Fruit fly (Drosophila melanogaster) whole organism, embryonic: Measurements from ENCODE around the gene CG13077.

Source experiments
- Asciz ChIP-seq: fragments of 200-800 bp; sonication (Bioruptor generic); optimal IDR thresholded peaks from 2 replicates; lab custom pipeline; 2017; ENCODE audit warnings: missing biosample characterization, mild to moderate bottlenecking, missing genetic modification characterization, missing genetic modification reagents
- BEAF-32 ChIP-seq: fragments of 200-800 bp; sonication (Bioruptor generic); optimal IDR thresholded peaks from 3 replicates; lab custom pipeline; 2017; ENCODE audit warnings: missing biosample characterization, missing genetic modification characterization, mild to moderate bottlenecking, moderate library complexity, missing genetic modification reagents
- CG10267 ChIP-seq: fragments of 200-800 bp; sonication (Bioruptor generic); optimal IDR thresholded peaks from 2 replicates; lab custom pipeline; 2018; ENCODE audit warnings: missing biosample characterization, mild to moderate bottlenecking, missing genetic modification characterization, moderate library complexity
- CG10462 ChIP-seq: fragments of 200-800 bp; sonication (Bioruptor generic); optimal IDR thresholded peaks from 2 replicates; lab custom pipeline; 2016; ENCODE audit warnings: missing biosample characterization, missing genetic modification characterization
- CG11504 ChIP-seq: fragments of 200-800 bp; sonication (Bioruptor generic); optimal IDR thresholded peaks from 3 replicates; lab custom pipeline; 2019; ENCODE audit warnings: missing biosample characterization, mild to moderate bottlenecking, missing genetic modification characterization, moderate library complexity
- CG13287 ChIP-seq: fragments of 200-800 bp; sonication (Bioruptor generic); IDR thresholded peaks from 2 replicates; pipeline ENCODE4 v1.3.6; 2022; ENCODE audit warnings: missing biosample characterization, missing genetic modification characterization; ENCODE audit not compliant: partially characterized antibody
- CG14710 ChIP-seq: fragments of 200-800 bp; sonication (Bioruptor generic); optimal IDR thresholded peaks from 3 replicates; lab custom pipeline; 2019; ENCODE audit warnings: missing biosample characterization, mild to moderate bottlenecking, missing genetic modification characterization, moderate library complexity
- CG1647 ChIP-seq: fragments of 200-800 bp; sonication (Bioruptor generic); optimal IDR thresholded peaks from 3 replicates; lab custom pipeline; 2016; ENCODE audit warnings: missing biosample characterization, missing genetic modification characterization
- CG17385 ChIP-seq: fragments of 200-800 bp; sonication (Bioruptor generic); optimal IDR thresholded peaks from 3 replicates; lab custom pipeline; 2018; ENCODE audit warnings: missing biosample characterization, mild to moderate bottlenecking, missing genetic modification characterization
- CG1832 ChIP-seq: fragments of 200-800 bp; sonication (Bioruptor generic); optimal IDR thresholded peaks from 2 replicates; lab custom pipeline; 2017; ENCODE audit warnings: missing biosample characterization, mild to moderate bottlenecking, missing genetic modification characterization, inconsistent platforms
- CG2199 ChIP-seq: fragments of 200-800 bp; sonication (Bioruptor generic); IDR thresholded peaks from 3 replicates; pipeline ENCODE4 v1.3.6; 2022; ENCODE audit warnings: missing biosample characterization, missing genetic modification characterization
- CG32532 ChIP-seq: fragments of 200-800 bp; sonication (Bioruptor generic); IDR thresholded peaks from 2 replicates; pipeline ENCODE4 v1.3.6; 2022; ENCODE audit warnings: missing biosample characterization, missing genetic modification characterization
- CG32767 ChIP-seq: fragments of 200-800 bp; sonication (Bioruptor generic); IDR thresholded peaks from 2 replicates; pipeline ENCODE4 v1.3.6; 2022; ENCODE audit warnings: missing biosample characterization, missing genetic modification characterization
- CG34224 ChIP-seq: fragments of 200-800 bp; sonication (Bioruptor generic); IDR thresholded peaks from 3 replicates; pipeline ENCODE4 v1.3.6; 2022; ENCODE audit warnings: missing biosample characterization, missing genetic modification characterization; ENCODE audit not compliant: partially characterized antibody
- CG3847 ChIP-seq: fragments of 200-800 bp; sonication (Bioruptor generic); IDR thresholded peaks from 2 replicates; pipeline ENCODE4 v1.3.6; 2022; ENCODE audit warnings: missing biosample characterization, missing genetic modification characterization
- CG4360 ChIP-seq: fragments of 200-800 bp; sonication (Bioruptor generic); IDR thresholded peaks from 2 replicates; pipeline ENCODE4 v1.3.6; 2022; ENCODE audit warnings: missing biosample characterization, missing genetic modification characterization
- CG4617 ChIP-seq: fragments of 200-800 bp; sonication (Bioruptor generic); optimal IDR thresholded peaks from 3 replicates; lab custom pipeline; 2016; ENCODE audit warnings: missing biosample characterization, missing genetic modification characterization, borderline replicate concordance
- CG5180 ChIP-seq: fragments of 200-800 bp; sonication (Bioruptor generic); optimal IDR thresholded peaks from 3 replicates; lab custom pipeline; 2017; ENCODE audit warnings: missing biosample characterization, missing genetic modification characterization, mild to moderate bottlenecking, moderate library complexity, missing genetic modification reagents
- CG6689 ChIP-seq: fragments of 200-800 bp; sonication (Bioruptor generic); IDR thresholded peaks from 2 replicates; pipeline ENCODE4 v1.3.6; 2022; ENCODE audit warnings: missing biosample characterization, missing genetic modification characterization
- CG6854 ChIP-seq: fragments of 200-800 bp; sonication (Bioruptor generic); optimal IDR thresholded peaks from 3 replicates; lab custom pipeline; 2017; ENCODE audit warnings: missing biosample characterization, mild to moderate bottlenecking, missing genetic modification characterization
- CG7556 ChIP-seq: fragments of 200-800 bp; sonication (Bioruptor generic); optimal IDR thresholded peaks from 2 replicates; lab custom pipeline; 2017; ENCODE audit warnings: missing biosample characterization, mild to moderate bottlenecking, missing genetic modification characterization
- CG7786 ChIP-seq: fragments of 200-800 bp; sonication (Bioruptor generic); optimal IDR thresholded peaks from 2 replicates; lab custom pipeline; 2016; ENCODE audit warnings: missing biosample characterization, missing genetic modification characterization
- CG7963 ChIP-seq: fragments of 200-800 bp; sonication (Bioruptor generic); IDR thresholded peaks from 3 replicates; pipeline ENCODE4 v1.3.6; 2022; ENCODE audit warnings: missing biosample characterization, missing genetic modification characterization; ENCODE audit not compliant: partially characterized antibody
- CG8478 ChIP-seq: fragments of >200 bp; optimal IDR thresholded peaks from 2 replicates; lab custom pipeline; 2018
- CG8924 ChIP-seq: fragments of 200-800 bp; optimal IDR thresholded peaks from 3 replicates; lab custom pipeline; 2019; ENCODE audit warnings: missing biosample characterization, mild to moderate bottlenecking, missing genetic modification characterization, moderate library complexity
- CTCF ChIP-seq: fragments of 200-800 bp; sonication (Bioruptor generic); optimal IDR thresholded peaks from 2 replicates; lab custom pipeline; 2017; ENCODE audit warnings: missing biosample characterization, mild to moderate bottlenecking, missing genetic modification characterization, moderate library complexity
- Drgx ChIP-seq: fragments of 200-800 bp; sonication (Bioruptor generic); IDR thresholded peaks from 2 replicates; pipeline ENCODE4 v1.3.6; 2022; ENCODE audit warnings: missing biosample characterization, missing genetic modification characterization
- MESR4 ChIP-seq: fragments of 200-800 bp; sonication (Bioruptor generic); optimal IDR thresholded peaks from 2 replicates; lab custom pipeline; 2018; ENCODE audit warnings: missing biosample characterization, mild to moderate bottlenecking, missing genetic modification characterization, moderate library complexity
- Nf-YA ChIP-seq: fragments of 200-800 bp; sonication (Bioruptor generic); IDR thresholded peaks from 2 replicates; pipeline ENCODE4 v1.3.6; 2022; ENCODE audit warnings: missing biosample characterization, missing genetic modification characterization
- Spps ChIP-seq: fragments of 200-800 bp; sonication (Bioruptor generic); optimal IDR thresholded peaks from 2 replicates; lab custom pipeline; 2018; ENCODE audit warnings: missing biosample characterization, mild to moderate bottlenecking, missing genetic modification characterization
- amos ChIP-seq: fragments of 200-800 bp; sonication (Bioruptor generic); IDR thresholded peaks from 2 replicates; pipeline ENCODE4 v1.3.6; 2022; ENCODE audit warnings: missing biosample characterization, missing genetic modification characterization; ENCODE audit not compliant: partially characterized antibody
- bcd ChIP-seq: fragments of 200-800 bp; sonication (Bioruptor generic); optimal IDR thresholded peaks from 2 replicates; lab custom pipeline; 2017; ENCODE audit warnings: missing biosample characterization, mild to moderate bottlenecking, missing genetic modification characterization
- bowl ChIP-seq: fragments of 200-800 bp; sonication (Bioruptor generic); IDR thresholded peaks from 2 replicates; pipeline ENCODE4 v1.3.6; 2022; ENCODE audit warnings: missing biosample characterization, missing genetic modification characterization
- cato ChIP-seq: fragments of 200-800 bp; sonication (Bioruptor generic); optimal IDR thresholded peaks from 2 replicates; lab custom pipeline; 2016; ENCODE audit warnings: missing biosample characterization, missing genetic modification characterization, borderline replicate concordance
- chm ChIP-seq: fragments of 200-800 bp; sonication (Bioruptor generic); IDR thresholded peaks from 2 replicates; pipeline ENCODE4 v1.3.6; 2022; ENCODE audit warnings: missing biosample characterization, missing genetic modification characterization
- fd102C ChIP-seq: fragments of 200-800 bp; sonication (Bioruptor generic); optimal IDR thresholded peaks from 2 replicates; lab custom pipeline; 2018; ENCODE audit warnings: missing biosample characterization, mild to moderate bottlenecking, missing genetic modification characterization, moderate library complexity
- gcm2 ChIP-seq: fragments of 200-800 bp; sonication (Bioruptor generic); optimal IDR thresholded peaks from 2 replicates; lab custom pipeline; 2016; ENCODE audit warnings: missing biosample characterization, missing genetic modification characterization
- grau ChIP-seq: fragments of 200-800 bp; optimal IDR thresholded peaks from 3 replicates; lab custom pipeline; 2019; ENCODE audit warnings: missing biosample characterization, mild to moderate bottlenecking, missing genetic modification characterization, moderate library complexity
- hb ChIP-seq: fragments of 200-800 bp; sonication (Bioruptor generic); IDR thresholded peaks from 3 replicates; pipeline ENCODE4 v1.3.6; 2022; ENCODE audit warnings: missing biosample characterization, missing genetic modification characterization; ENCODE audit not compliant: partially characterized antibody
- ind ChIP-seq: fragments of 200-800 bp; sonication (Bioruptor generic); optimal IDR thresholded peaks from 3 replicates; lab custom pipeline; 2016; ENCODE audit warnings: missing biosample characterization, missing genetic modification characterization
- jigr1 ChIP-seq: fragments of 200-800 bp; sonication (Bioruptor generic); IDR thresholded peaks from 3 replicates; pipeline ENCODE4 v1.3.6; 2022; ENCODE audit warnings: missing biosample characterization, missing genetic modification characterization
- pros ChIP-seq: fragments of 200-800 bp; sonication (Bioruptor generic); optimal IDR thresholded peaks from 3 replicates; lab custom pipeline; 2019; ENCODE audit warnings: missing biosample characterization, mild to moderate bottlenecking, missing genetic modification characterization, moderate library complexity
- row ChIP-seq: fragments of 200-800 bp; sonication (Bioruptor generic); IDR thresholded peaks from 3 replicates; pipeline ENCODE4 v1.3.6; 2022; ENCODE audit warnings: missing biosample characterization, missing genetic modification characterization
- sens ChIP-seq: fragments of 200-800 bp; sonication (Bioruptor generic); peaks from one replicate; lab custom pipeline; 2016; ENCODE audit warnings: missing biosample characterization, missing genetic modification characterization
- seq ChIP-seq: fragments of 200-800 bp; sonication (Bioruptor generic); IDR thresholded peaks from 2 replicates; pipeline ENCODE4 v1.3.6; 2022; ENCODE audit warnings: missing biosample characterization, missing genetic modification characterization
- shn ChIP-seq: fragments of 200-800 bp; sonication (Bioruptor generic); optimal IDR thresholded peaks from 3 replicates; lab custom pipeline; 2016; ENCODE audit warnings: missing biosample characterization, missing genetic modification characterization
- sob ChIP-seq: fragments of 200-800 bp; sonication (Bioruptor generic); IDR thresholded peaks from 2 replicates; pipeline ENCODE4 v1.3.6; 2022; ENCODE audit warnings: missing biosample characterization, missing genetic modification characterization
- ssp ChIP-seq: fragments of 200-800 bp; sonication (Bioruptor generic); IDR thresholded peaks from 2 replicates; pipeline ENCODE4 v1.3.6; 2022; ENCODE audit warnings: missing biosample characterization, missing genetic modification characterization
- stwl ChIP-seq: fragments of 200-800 bp; sonication (Bioruptor generic); optimal IDR thresholded peaks from 3 replicates; lab custom pipeline; 2018; ENCODE audit warnings: missing biosample characterization, mild to moderate bottlenecking, missing genetic modification characterization, moderate library complexity
- zfh1 ChIP-seq: fragments of 200-800 bp; sonication (Bioruptor generic); IDR thresholded peaks from 3 replicates; pipeline ENCODE4 v1.3.6; 2022; ENCODE audit warnings: missing biosample characterization, missing genetic modification characterization
- zfh2 ChIP-seq: fragments of 200-800 bp; sonication (Bioruptor generic); optimal IDR thresholded peaks from 2 replicates; lab custom pipeline; 2016; ENCODE audit warnings: missing biosample characterization, missing genetic modification characterization

The CG13077 gene

dm6 chr2L:19587334-19587659 lies 21.6 kb downstream of the CG13077 start (continued):
- TF ChIP-seq CG3847: no peak; the same call in 1 of the 2 replicates
- TF ChIP-seq CG34224 (GFP tag; lab: Robert Waterston, UW): peak; percentile 5; the same call in 1 of the 3 replicates
- TF ChIP-seq CG8478 (lab: Kevin White, UChicago): peak; percentile 87
- no peak for TF ChIP-seq fd102C
- no peak for TF ChIP-seq jigr1
- 0 out of 2 replicates have a peak, but pooled peaks have one; percentile 3 for TF ChIP-seq Drgx (GFP tag; lab: Robert Waterston, UW)
- TF ChIP-seq CG7963: no peak
- TF ChIP-seq CG5180 (GFP tag; lab: Kevin White, UChicago): no peak
- TF ChIP-seq CG8924 (tag; lab: Kevin White, UChicago): peak; percentile 37
- no peak for TF ChIP-seq cato (GFP tag; lab: Kevin White, UChicago)
- no peak for TF ChIP-seq Asciz
- TF ChIP-seq CG6689 (GFP tag; lab: Robert Waterston, UW): no peak
- TF ChIP-seq MESR4: peak; percentile 17
- 0 out of 2 replicates have a peak, but pooled peaks have one; percentile 16 for TF ChIP-seq CG4360 (GFP tag; lab: Robert Waterston, UW)
- no peak for TF ChIP-seq CG7556 (GFP tag; lab: Kevin White, UChicago)
- no peak for TF ChIP-seq CG1647 (GFP tag; lab: Kevin White, UChicago)
- 0 out of 2 replicates have a peak, but pooled peaks have one; percentile 17 for TF ChIP-seq CG32767 (GFP tag; lab: Robert Waterston, UW)
- no peak for TF ChIP-seq zfh1 (GFP tag; lab: Robert Waterston, UW)
- 0 out of 2 replicates have a peak, but pooled peaks have one; percentile 3 for TF ChIP-seq CG32532 (GFP tag; lab: Robert Waterston, UW)
- peak; percentile 66 for TF ChIP-seq CG4617 (GFP tag; lab: Kevin White, UChicago)
- TF ChIP-seq CG11504 (tag; lab: Kevin White, UChicago): peak; percentile 41

dm6 chr2L:19588924-19589323 lies 23.3 kb downstream of the CG13077 start:
- TF ChIP-seq CG10267 (no peak), CG7786 (GFP tag; lab: Kevin White, UChicago) (no peak), CG6854 (GFP tag; lab: Kevin White, UChicago) (no peak), pros (GFP tag; lab: Kevin White, UChicago) (peak; percentile 57), row (no peak), gcm2 (GFP tag; lab: Kevin White, UChicago) (no peak), shn (GFP tag; lab: Kevin White, UChicago) (no peak), CG1832 (GFP tag; lab: Kevin White, UChicago) (no peak), CG14710 (tag; lab: Kevin White, UChicago) (peak; percentile 76), CG2199 (GFP tag; lab: Robert Waterston, UW) (0 out of 3 replicates have a peak, but pooled peaks have one; percentile 42)

dm6 chr2L:19590629-19591028 lies 25.0 kb downstream of the CG13077 start:
- TF ChIP-seq CG4360 (GFP tag; lab: Robert Waterston, UW) (no peak), CG10462 (GFP tag; lab: Kevin White, UChicago) (no peak), CG13287 (GFP tag; lab: Robert Waterston, UW) (no peak), Spps (tag; lab: Kevin White, UChicago) (no peak), chm (GFP tag; lab: Robert Waterston, UW) (no peak), sens (GFP tag; lab: Kevin White, UChicago) (peak; percentile 16), stwl (tag; lab: Kevin White, UChicago) (no peak), seq (no peak), sob (GFP tag; lab: Robert Waterston, UW) (no peak), ssp (GFP tag; lab: Robert Waterston, UW) (no peak), grau (tag; lab: Kevin White, UChicago) (no peak), amos (GFP tag; lab: Robert Waterston, UW) (no peak; the same call in 1 of the 2 replicates), Nf-YA (GFP tag; lab: Robert Waterston, UW) (no peak), CTCF (GFP tag; lab: Kevin White, UChicago) (peak; percentile 62), pros (GFP tag; lab: Kevin White, UChicago) (peak; percentile 2), bowl (no peak), bcd (GFP tag; lab: Kevin White, UChicago) (no peak), zfh2 (GFP tag; lab: Kevin White, UChicago) (no peak), BEAF-32 (no peak), hb (no peak), CG17385 (GFP tag; lab: Kevin White, UChicago) (no peak), ind (GFP tag; lab: Kevin White, UChicago) (no peak)
